Fruit fly (Drosophila melanogaster) whole organism, embryonic: ENCODE results near the gene IFT54.

Source experiments
- CG11696 ChIP-seq: fragments of 200-800 bp; sonication (Bioruptor generic); IDR thresholded peaks from 2 replicates; pipeline ENCODE4 v1.3.6; 2022; ENCODE audit warnings: missing biosample characterization, missing genetic modification characterization
- CG12299 ChIP-seq: fragments of 200-800 bp; sonication (Bioruptor generic); optimal IDR thresholded peaks from 2 replicates; lab custom pipeline; 2018; ENCODE audit warnings: missing biosample characterization, mild to moderate bottlenecking, missing genetic modification characterization
- CG15073 ChIP-seq: fragments of 200-800 bp; sonication (Bioruptor generic); optimal IDR thresholded peaks from 2 replicates; lab custom pipeline; 2016; ENCODE audit warnings: missing biosample characterization, missing genetic modification characterization
- CG15601 ChIP-seq: fragments of 200-800 bp; sonication (Bioruptor generic); optimal IDR thresholded peaks from 3 replicates; lab custom pipeline; 2019; ENCODE audit warnings: missing biosample characterization, mild to moderate bottlenecking, missing genetic modification characterization, moderate library complexity
- CG17385 ChIP-seq: fragments of 200-800 bp; sonication (Bioruptor generic); optimal IDR thresholded peaks from 3 replicates; lab custom pipeline; 2018; ENCODE audit warnings: missing biosample characterization, mild to moderate bottlenecking, missing genetic modification characterization
- CG2678 ChIP-seq: fragments of 200-800 bp; sonication (Bioruptor generic); optimal IDR thresholded peaks from 3 replicates; lab custom pipeline; 2019; ENCODE audit warnings: missing biosample characterization, mild to moderate bottlenecking, missing genetic modification characterization, moderate library complexity
- CG2889 ChIP-seq: fragments of 200-800 bp; sonication (Bioruptor generic); IDR thresholded peaks from 3 replicates; pipeline ENCODE4 v1.3.6; 2022; ENCODE audit warnings: missing biosample characterization, missing genetic modification characterization
- CG32772 ChIP-seq: fragments of 200-800 bp; sonication (Bioruptor generic); IDR thresholded peaks from 2 replicates; pipeline ENCODE4 v1.3.6; 2022; ENCODE audit warnings: missing biosample characterization, missing genetic modification characterization
- CG3995 ChIP-seq: fragments of 200-800 bp; sonication (Bioruptor generic); optimal IDR thresholded peaks from 3 replicates; lab custom pipeline; 2016; ENCODE audit warnings: missing biosample characterization, missing genetic modification characterization
- CG4424 ChIP-seq: fragments of 200-800 bp; sonication (Bioruptor generic); optimal IDR thresholded peaks from 3 replicates; lab custom pipeline; 2016; ENCODE audit warnings: missing biosample characterization, missing genetic modification characterization
- CG4707 ChIP-seq: fragments of 200-800 bp; sonication (Bioruptor generic); optimal IDR thresholded peaks from 2 replicates; lab custom pipeline; 2018; ENCODE audit warnings: missing biosample characterization, mild to moderate bottlenecking, missing genetic modification characterization, moderate library complexity
- CG4730 ChIP-seq: fragments of 200-800 bp; sonication (Bioruptor generic); IDR thresholded peaks from 2 replicates; pipeline ENCODE4 v1.3.6; 2022; ENCODE audit warnings: missing biosample characterization, missing genetic modification characterization
- CG6175 ChIP-seq: fragments of 200-800 bp; sonication (Bioruptor generic); IDR thresholded peaks from 3 replicates; pipeline ENCODE4 v1.3.6; 2022; ENCODE audit warnings: missing biosample characterization, missing genetic modification characterization
- CG6683 ChIP-seq: fragments of 200-800 bp; sonication (Bioruptor generic); optimal IDR thresholded peaks from 2 replicates; lab custom pipeline; 2017; ENCODE audit warnings: missing biosample characterization, mild to moderate bottlenecking, missing genetic modification characterization, missing genetic modification reagents
- CG6689 ChIP-seq: fragments of 200-800 bp; sonication (Bioruptor generic); IDR thresholded peaks from 2 replicates; pipeline ENCODE4 v1.3.6; 2022; ENCODE audit warnings: missing biosample characterization, missing genetic modification characterization
- CG7745 ChIP-seq: fragments of 200-800 bp; sonication (Bioruptor generic); optimal IDR thresholded peaks from 2 replicates; lab custom pipeline; 2018; ENCODE audit warnings: missing biosample characterization, mild to moderate bottlenecking, missing genetic modification characterization, moderate library complexity
- CG8359 ChIP-seq: fragments of 200-800 bp; sonication (Bioruptor generic); optimal IDR thresholded peaks from 2 replicates; lab custom pipeline; 2017; ENCODE audit warnings: missing biosample characterization, mild to moderate bottlenecking, missing genetic modification characterization, borderline replicate concordance
- CG8388 ChIP-seq: fragments of 200-800 bp; sonication (Bioruptor generic); optimal IDR thresholded peaks from 2 replicates; lab custom pipeline; 2019; ENCODE audit warnings: missing biosample characterization, mild to moderate bottlenecking, missing genetic modification characterization, moderate library complexity
- CG9215 ChIP-seq: fragments of 200-800 bp; sonication (Bioruptor generic); IDR thresholded peaks from 2 replicates; pipeline ENCODE4 v1.3.6; 2022; ENCODE audit warnings: missing biosample characterization, missing genetic modification characterization
- CG9727 ChIP-seq: fragments of 200-800 bp; sonication (Bioruptor generic); optimal IDR thresholded peaks from 3 replicates; lab custom pipeline; 2017; ENCODE audit warnings: missing biosample characterization, mild to moderate bottlenecking, missing genetic modification characterization
- CG9797 ChIP-seq: fragments of 200-800 bp; sonication (Bioruptor generic); optimal IDR thresholded peaks from 3 replicates; lab custom pipeline; 2018; ENCODE audit warnings: missing biosample characterization, mild to moderate bottlenecking, missing genetic modification characterization
- CoRest ChIP-seq: fragments of 200-800 bp; sonication (Bioruptor generic); optimal IDR thresholded peaks from 3 replicates; lab custom pipeline; 2018; ENCODE audit warnings: missing biosample characterization, mild to moderate bottlenecking, missing genetic modification characterization, moderate library complexity
- D19A ChIP-seq: fragments of 200-800 bp; optimal IDR thresholded peaks from 3 replicates; lab custom pipeline; 2019; ENCODE audit warnings: missing biosample characterization, mild to moderate bottlenecking, missing genetic modification characterization, moderate library complexity
- Dek ChIP-seq: fragments of 200-800 bp; sonication (Bioruptor generic); optimal IDR thresholded peaks from 3 replicates; lab custom pipeline; 2019; ENCODE audit warnings: missing biosample characterization, mild to moderate bottlenecking, missing genetic modification characterization, moderate library complexity
- Gug ChIP-seq: fragments of 200-800 bp; sonication (Bioruptor generic); IDR thresholded peaks from 4 replicates; pipeline ENCODE4 v1.3.6; 2022; ENCODE audit warnings: missing biosample characterization, missing genetic modification characterization
- H15 ChIP-seq: fragments of 200-800 bp; sonication (Bioruptor generic); IDR thresholded peaks from 3 replicates; pipeline ENCODE4 v1.3.6; 2022; ENCODE audit warnings: missing biosample characterization, missing genetic modification characterization
- HLH54F ChIP-seq: fragments of 200-800 bp; sonication (Bioruptor generic); optimal IDR thresholded peaks from 3 replicates; lab custom pipeline; 2016; ENCODE audit warnings: missing biosample characterization, missing genetic modification characterization
- HmgD ChIP-seq: fragments of 200-800 bp; sonication (Bioruptor generic); optimal IDR thresholded peaks from 3 replicates; lab custom pipeline; 2016; ENCODE audit warnings: missing biosample characterization, missing genetic modification characterization
- MESR4 ChIP-seq: fragments of 200-800 bp; sonication (Bioruptor generic); optimal IDR thresholded peaks from 2 replicates; lab custom pipeline; 2018; ENCODE audit warnings: missing biosample characterization, mild to moderate bottlenecking, missing genetic modification characterization, moderate library complexity
- Max ChIP-seq: fragments of 200-800 bp; sonication (Bioruptor generic); optimal IDR thresholded peaks from 2 replicates; lab custom pipeline; 2016; ENCODE audit warnings: missing biosample characterization, mild to moderate bottlenecking, missing genetic modification characterization
- Med ChIP-seq: fragments of 200-800 bp; sonication (Bioruptor generic); peaks from one replicate; lab custom pipeline; 2016; ENCODE audit warnings: missing biosample characterization, missing genetic modification characterization, mild to moderate bottlenecking, inconsistent platforms, moderate library complexity
- Nf-YA ChIP-seq: fragments of 200-800 bp; sonication (Bioruptor generic); IDR thresholded peaks from 2 replicates; pipeline ENCODE4 v1.3.6; 2022; ENCODE audit warnings: missing biosample characterization, missing genetic modification characterization
- Scr ChIP-seq: fragments of 200-800 bp; sonication (Bioruptor generic); IDR thresholded peaks from 2 replicates; pipeline ENCODE4 v1.3.6; 2022; ENCODE audit warnings: missing biosample characterization, missing genetic modification characterization; ENCODE audit not compliant: partially characterized antibody
- Taf1 ChIP-seq: fragments of 200-800 bp; sonication (Bioruptor generic); IDR thresholded peaks from 2 replicates; pipeline ENCODE4 v1.3.6; 2022; ENCODE audit warnings: missing biosample characterization, missing genetic modification characterization
- ab ChIP-seq: fragments of 200-800 bp; sonication (Bioruptor generic); optimal IDR thresholded peaks from 2 replicates; lab custom pipeline; 2016; ENCODE audit warnings: missing biosample characterization, missing genetic modification characterization
- cas ChIP-seq: fragments of 200-800 bp; sonication (Bioruptor generic); IDR thresholded peaks from 2 replicates; pipeline ENCODE4 v1.3.6; 2022; ENCODE audit warnings: missing biosample characterization, missing genetic modification characterization
- emc ChIP-seq: fragments of 200-800 bp; sonication (Bioruptor generic); optimal IDR thresholded peaks from 2 replicates; lab custom pipeline; 2016; ENCODE audit warnings: missing biosample characterization, missing genetic modification characterization
- fd102C ChIP-seq: fragments of 200-800 bp; sonication (Bioruptor generic); optimal IDR thresholded peaks from 2 replicates; lab custom pipeline; 2018; ENCODE audit warnings: missing biosample characterization, mild to moderate bottlenecking, missing genetic modification characterization, moderate library complexity
- gce ChIP-seq: fragments of 200-800 bp; sonication (Bioruptor generic); IDR thresholded peaks from 3 replicates; pipeline ENCODE4 v1.3.6; 2022; ENCODE audit warnings: missing biosample characterization, missing genetic modification characterization
- gem ChIP-seq: fragments of 200-800 bp; sonication (Bioruptor generic); optimal IDR thresholded peaks from 2 replicates; lab custom pipeline; 2019; ENCODE audit warnings: missing biosample characterization, mild to moderate bottlenecking, missing genetic modification characterization, moderate library complexity
- grau ChIP-seq: fragments of 200-800 bp; optimal IDR thresholded peaks from 3 replicates; lab custom pipeline; 2019; ENCODE audit warnings: missing biosample characterization, mild to moderate bottlenecking, missing genetic modification characterization, moderate library complexity
- lola ChIP-seq, 3 experiments: fragments of >200 bp in 2 of 3; fragments of 200-800 bp in 1 of 3; sonication (Bioruptor generic) in 1 of 3; optimal IDR thresholded peaks; 2 replicates each; lab custom pipeline; 2017 to 2019; ENCODE audit warnings: missing biosample characterization in 3 of 3, missing genetic modification characterization in 3 of 3, mild to moderate bottlenecking in 1 of 3, moderate library complexity in 1 of 3
- mirr ChIP-seq: fragments of 200-800 bp; sonication (Bioruptor generic); optimal IDR thresholded peaks from 3 replicates; lab custom pipeline; 2018; ENCODE audit warnings: missing biosample characterization, mild to moderate bottlenecking, missing genetic modification characterization
- nom ChIP-seq: fragments of 200-800 bp; sonication (Bioruptor generic); optimal IDR thresholded peaks from 2 replicates; lab custom pipeline; 2017; ENCODE audit warnings: missing biosample characterization, missing genetic modification characterization, mild to moderate bottlenecking, moderate library complexity, missing genetic modification reagents
- onecut ChIP-seq: fragments of 200-800 bp; sonication (Bioruptor generic); IDR thresholded peaks from 2 replicates; pipeline ENCODE4 v1.3.6; 2022; ENCODE audit warnings: missing biosample characterization, missing genetic modification characterization
- pho ChIP-seq: fragments of 200-800 bp; sonication (Bioruptor generic); optimal IDR thresholded peaks from 2 replicates; lab custom pipeline; 2016; ENCODE audit warnings: missing biosample characterization, missing genetic modification characterization
- ranshi ChIP-seq: fragments of 200-800 bp; sonication (Bioruptor generic); IDR thresholded peaks from 2 replicates; pipeline ENCODE4 v1.3.6; 2022; ENCODE audit warnings: missing biosample characterization, missing genetic modification characterization
- tgo ChIP-seq: fragments of 200-800 bp; sonication (Bioruptor generic); IDR thresholded peaks from 3 replicates; pipeline ENCODE4 v1.3.6; 2022; ENCODE audit warnings: missing biosample characterization, missing genetic modification characterization
- unpg ChIP-seq: fragments of 200-800 bp; sonication (Bioruptor generic); optimal IDR thresholded peaks from 3 replicates; lab custom pipeline; 2018; ENCODE audit warnings: missing biosample characterization, mild to moderate bottlenecking, missing genetic modification characterization, moderate library complexity
- wdn ChIP-seq: fragments of 200-800 bp; sonication (Bioruptor generic); IDR thresholded peaks from 2 replicates; pipeline ENCODE4 v1.3.6; 2022; ENCODE audit warnings: missing biosample characterization, missing genetic modification characterization
- zen2 ChIP-seq: fragments of 200-800 bp; sonication (Bioruptor generic); IDR thresholded peaks from 3 replicates; pipeline ENCODE4 v1.3.6; 2022; ENCODE audit warnings: missing biosample characterization, missing genetic modification characterization; ENCODE audit not compliant: partially characterized antibody

Gene IFT54

dm6 chr3R:14308801-14309217, 6.6 kb downstream of the IFT54 start, which contains the start of gene Polr2I (continued):
- TF ChIP-seq Scr: no peak
- TF ChIP-seq MESR4 (GFP tag; lab: Kevin White, UChicago): peak; percentile 37
- TF ChIP-seq gce: no peak
- peak; percentile 75 for TF ChIP-seq CoRest (tag; lab: Kevin White, UChicago)
- no peak for TF ChIP-seq emc (GFP tag; lab: Kevin White, UChicago)
- no peak for TF ChIP-seq CG2678 (tag; lab: Kevin White, UChicago)
- peak in 1 of 3 experiments; percentile 40 for TF ChIP-seq lola (GFP tag; optimal IDR thresholded peaks at IDR 0.05; lab: Kevin White, UChicago)
- peak; percentile 27 for TF ChIP-seq CG17385
- TF ChIP-seq ranshi (GFP tag; lab: Robert Waterston, UW): peak; percentile 42; the same call in 1 of the 2 replicates
- TF ChIP-seq Max (GFP tag; lab: Kevin White, UChicago): peak; percentile 11
- TF ChIP-seq CG11696 (GFP tag; lab: Robert Waterston, UW): no peak
- TF ChIP-seq ab (GFP tag; lab: Kevin White, UChicago): no peak
- no peak for TF ChIP-seq mirr (GFP tag; lab: Kevin White, UChicago)
- peak; percentile 48 for TF ChIP-seq CG4424
- TF ChIP-seq CG12299: no peak
- TF ChIP-seq CG9797 (GFP tag; lab: Kevin White, UChicago): peak; percentile 34
- TF ChIP-seq unpg (GFP tag; lab: Kevin White, UChicago): peak; percentile 17
- TF ChIP-seq CG2889 (GFP tag; lab: Robert Waterston, UW): no peak
- peak; percentile 42 for TF ChIP-seq CG6689 (GFP tag; lab: Robert Waterston, UW)
- TF ChIP-seq HLH54F (GFP tag; lab: Kevin White, UChicago): no peak
- no peak for TF ChIP-seq nom (GFP tag; lab: Kevin White, UChicago)
- TF ChIP-seq CG4707 (GFP tag; lab: Kevin White, UChicago): no peak
- peak; percentile 37 for TF ChIP-seq CG9215
- TF ChIP-seq HmgD (GFP tag; lab: Kevin White, UChicago): no peak
- TF ChIP-seq CG32772 (GFP tag; lab: Robert Waterston, UW): no peak
- TF ChIP-seq CG6683 (GFP tag; lab: Kevin White, UChicago): no peak
- TF ChIP-seq CG6175 (GFP tag; lab: Robert Waterston, UW): no peak
- TF ChIP-seq CG7745 (tag; lab: Kevin White, UChicago): no peak
- TF ChIP-seq Nf-YA: no peak
- no peak for TF ChIP-seq Gug (GFP tag; lab: Robert Waterston, UW)
- TF ChIP-seq tgo: peak; percentile 37; the same call in 2 of the 3 replicates
- peak; percentile 29 for TF ChIP-seq CG3995 (GFP tag; lab: Kevin White, UChicago)
- TF ChIP-seq fd102C (GFP tag; lab: Kevin White, UChicago): no peak
- TF ChIP-seq D19A (tag; lab: Kevin White, UChicago): no peak
- TF ChIP-seq wdn: no peak
- TF ChIP-seq CG15601: no peak
- TF ChIP-seq Dek (tag; lab: Kevin White, UChicago): peak; percentile 13
- TF ChIP-seq zen2: no peak
- TF ChIP-seq CG8359 (GFP tag; lab: Kevin White, UChicago): no peak
- no peak for TF ChIP-seq CG15073 (GFP tag; lab: Kevin White, UChicago)
- TF ChIP-seq H15: no peak
- TF ChIP-seq cas (GFP tag; lab: Robert Waterston, UW): no peak
- TF ChIP-seq CG4730 (GFP tag; lab: Robert Waterston, UW): no peak
- TF ChIP-seq gem (tag; lab: Kevin White, UChicago): no peak
- TF ChIP-seq CG9727 (GFP tag; lab: Kevin White, UChicago): peak; percentile 53
- TF ChIP-seq Taf1 (GFP tag; lab: Robert Waterston, UW): no peak
- TF ChIP-seq onecut: no peak
- no peak for TF ChIP-seq pho (GFP tag; lab: Kevin White, UChicago)
- TF ChIP-seq CG8388 (GFP tag; lab: Kevin White, UChicago): peak; percentile 18
- no peak for TF ChIP-seq Med (GFP tag; lab: Kevin White, UChicago)
- TF ChIP-seq grau: peak; percentile 55
